Worm (Caenorhabditis elegans) whole organism, L3 larva: ENCODE results near the gene F18E9.7.

Source experiments
- R02D3.7 ChIP-seq: fragments of 150-350 bp; optimal IDR thresholded peaks from 2 replicates; lab custom pipeline; 2014; ENCODE audit warnings: missing biosample characterization, missing genetic modification characterization
- aly-2 ChIP-seq: fragments of 150-350 bp; optimal IDR thresholded peaks from 2 replicates; lab custom pipeline; 2014; ENCODE audit warnings: missing biosample characterization, missing genetic modification characterization
- ceh-16 ChIP-seq: sonication (generic microtip); optimal IDR thresholded peaks from 2 replicates; lab custom pipeline; 2017; ENCODE audit warnings: missing biosample characterization, missing genetic modification characterization
- ceh-28 ChIP-seq: fragments of 150-350 bp; optimal IDR thresholded peaks from 2 replicates; lab custom pipeline; 2014; ENCODE audit warnings: missing biosample characterization, missing genetic modification reagents, missing genetic modification characterization
- ceh-9 ChIP-seq: sonication (generic microtip); optimal IDR thresholded peaks from 2 replicates; lab custom pipeline; 2018; ENCODE audit warnings: missing biosample characterization, missing genetic modification characterization
- egl-27 ChIP-seq: sonication (generic microtip); optimal IDR thresholded peaks from 4 replicates; lab custom pipeline; 2017; ENCODE audit warnings: missing biosample characterization, missing genetic modification reagents, missing genetic modification characterization
- egl-5 ChIP-seq: fragments of 150-350 bp; optimal IDR thresholded peaks from 2 replicates; lab custom pipeline; 2017; ENCODE audit warnings: missing biosample characterization, missing genetic modification reagents, missing genetic modification characterization, inconsistent platforms
- elt-1 ChIP-seq: fragments of 150-350 bp; optimal IDR thresholded peaks from 2 replicates; lab custom pipeline; 2014; ENCODE audit warnings: missing biosample characterization, missing genetic modification characterization
- elt-2 ChIP-seq: sonication (generic microtip); optimal IDR thresholded peaks from 2 replicates; lab custom pipeline; 2016; ENCODE audit warnings: missing genetic modification reagents, mild to moderate bottlenecking, missing genetic modification characterization, missing compliant biosample characterization
- elt-3 ChIP-seq, 3 experiments: fragments of 150-350 bp in 1 of 3; sonication (generic microtip) in 2 of 3; optimal IDR thresholded peaks; 2 replicates in 2 of 3; 4 replicates in 1 of 3; lab custom pipeline; 2014 to 2017; ENCODE audit warnings: missing biosample characterization in 3 of 3, missing genetic modification characterization in 3 of 3
- eor-1 ChIP-seq, 2 experiments: fragments of 150-350 bp; optimal IDR thresholded peaks; 2 replicates each; lab custom pipeline; 2014 to 2018; ENCODE audit warnings: missing biosample characterization in 2 of 2, missing genetic modification characterization in 2 of 2
- fkh-10 ChIP-seq: sonication (generic microtip); optimal IDR thresholded peaks from 2 replicates; lab custom pipeline; 2017; ENCODE audit warnings: missing biosample characterization, missing genetic modification reagents, missing genetic modification characterization
- fkh-2 ChIP-seq: fragments of 150-350 bp; optimal IDR thresholded peaks from 2 replicates; lab custom pipeline; 2014; ENCODE audit warnings: missing biosample characterization, missing genetic modification reagents, missing genetic modification characterization
- hmg-11 ChIP-seq: sonication (generic microtip); optimal IDR thresholded peaks from 2 replicates; lab custom pipeline; 2016; ENCODE audit warnings: missing genetic modification characterization, missing compliant biosample characterization
- jun-1 ChIP-seq: fragments of 150-350 bp; optimal IDR thresholded peaks from 2 replicates; lab custom pipeline; 2014; ENCODE audit warnings: missing biosample characterization, missing genetic modification reagents, missing genetic modification characterization
- lin-15B ChIP-seq: fragments of 150-350 bp; optimal IDR thresholded peaks from 2 replicates; lab custom pipeline; 2014; ENCODE audit warnings: missing biosample characterization, missing genetic modification characterization
- lin-39 ChIP-seq: fragments of 150-350 bp; optimal IDR thresholded peaks from 2 replicates; lab custom pipeline; 2018; ENCODE audit warnings: missing biosample characterization, missing genetic modification reagents, missing genetic modification characterization
- lsy-12 ChIP-seq: sonication (generic microtip); optimal IDR thresholded peaks from 2 replicates; lab custom pipeline; 2016; ENCODE audit warnings: mild to moderate bottlenecking, missing genetic modification characterization, missing compliant biosample characterization
- mml-1 ChIP-seq: fragments of 150-350 bp; sonication (generic microtip); optimal IDR thresholded peaks from 3 replicates; lab custom pipeline; 2014; ENCODE audit warnings: missing biosample characterization, missing genetic modification characterization
- nfya-1 ChIP-seq: sonication (generic microtip); optimal IDR thresholded peaks from 2 replicates; lab custom pipeline; 2017; ENCODE audit warnings: missing genetic modification characterization, mild to moderate bottlenecking, missing compliant biosample characterization, antibody characterized with exemption, moderate library complexity; ENCODE audit not compliant: insufficient read depth
- nhr-23 ChIP-seq: fragments of 150-350 bp; optimal IDR thresholded peaks from 2 replicates; lab custom pipeline; 2014; ENCODE audit warnings: missing biosample characterization, missing genetic modification reagents, missing genetic modification characterization
- nhr-25 ChIP-seq: sonication (generic microtip); optimal IDR thresholded peaks from 2 replicates; lab custom pipeline; 2017; ENCODE audit warnings: missing biosample characterization, missing genetic modification characterization
- nhr-28 ChIP-seq: fragments of 150-350 bp; optimal IDR thresholded peaks from 2 replicates; lab custom pipeline; 2014; ENCODE audit warnings: missing biosample characterization, missing genetic modification characterization
- nhr-43 ChIP-seq: sonication (generic microtip); optimal IDR thresholded peaks from 2 replicates; lab custom pipeline; 2016; ENCODE audit warnings: mild to moderate bottlenecking, missing genetic modification characterization, missing compliant biosample characterization; ENCODE audit not compliant: poor library complexity, severe bottlenecking
- nhr-76 ChIP-seq: fragments of 150-350 bp; sonication (generic microtip); optimal IDR thresholded peaks from 5 replicates; lab custom pipeline; 2014; ENCODE audit warnings: missing biosample characterization, missing genetic modification characterization
- nhr-77 ChIP-seq: fragments of 150-350 bp; optimal IDR thresholded peaks from 2 replicates; lab custom pipeline; 2014; ENCODE audit warnings: missing biosample characterization, missing genetic modification characterization
- pha-4 ChIP-seq: fragments of 150-350 bp; optimal IDR thresholded peaks from 2 replicates; lab custom pipeline; 2014; ENCODE audit warnings: missing biosample characterization, missing genetic modification reagents, missing genetic modification characterization
- pqm-1 ChIP-seq: fragments of 150-350 bp; optimal IDR thresholded peaks from 2 replicates; lab custom pipeline; 2017; ENCODE audit warnings: missing biosample characterization, missing genetic modification characterization, inconsistent platforms
- sea-2 ChIP-seq: fragments of 150-350 bp; sonication (generic microtip); optimal IDR thresholded peaks from 4 replicates; lab custom pipeline; 2014; ENCODE audit warnings: missing biosample characterization, missing genetic modification reagents, missing genetic modification characterization
- skn-1 ChIP-seq: fragments of 150-350 bp; optimal IDR thresholded peaks from 2 replicates; lab custom pipeline; 2014; ENCODE audit warnings: missing biosample characterization, missing genetic modification characterization
- snpc-4 ChIP-seq: fragments of 150-350 bp; optimal IDR thresholded peaks from 2 replicates; lab custom pipeline; 2014; ENCODE audit warnings: missing biosample characterization, missing genetic modification characterization
- tbx-2 ChIP-seq: sonication (generic microtip); optimal IDR thresholded peaks from 2 replicates; lab custom pipeline; 2016; ENCODE audit warnings: mild to moderate bottlenecking, missing genetic modification characterization, missing compliant biosample characterization
- zag-1 ChIP-seq: fragments of 150-350 bp; optimal IDR thresholded peaks from 2 replicates; lab custom pipeline; 2014; ENCODE audit warnings: missing biosample characterization, missing genetic modification characterization
- ztf-11 ChIP-seq: fragments of 150-350 bp; optimal IDR thresholded peaks from 2 replicates; lab custom pipeline; 2014; ENCODE audit warnings: missing biosample characterization, missing genetic modification characterization

Gene F18E9.7

ce11 chrX:8605005-8605404, 7.5 kb upstream of the F18E9.7 start, which contains the start of the genes H35N09.2 and H35N09.1:
Gene H35N09.2 (minus strand): TSS chrX:8605058.
Gene H35N09.1 (plus strand): TSS chrX:8605339.
- TF ChIP-seq lin-39 (tag; lab: Kevin White, UChicago) (peak; percentile 36), nfya-1 (tag; lab: Kevin White, UChicago) (peak; percentile 47), skn-1 (tag; lab: Kevin White, UChicago) (no peak), sea-2 (GFP tag; lab: Kevin White, UChicago) (no peak), nhr-25 (tag; lab: Kevin White, UChicago) (peak; percentile 15), nhr-77 (no peak), elt-1 (tag; lab: Kevin White, UChicago) (no peak), elt-2 (peak; percentile 34), nhr-23 (tag; lab: Kevin White, UChicago) (peak; percentile 68), egl-5 (tag; lab: Kevin White, UChicago) (no peak), hmg-11 (tag; lab: Kevin White, UChicago) (peak; percentile 45), pqm-1 (tag; lab: Kevin White, UChicago) (no peak), egl-27 (tag; lab: Kevin White, UChicago) (no peak), fkh-2 (tag; lab: Kevin White, UChicago) (no peak), eor-1 (tag; optimal IDR thresholded peaks at IDR 0.05; lab: Kevin White, UChicago) (no peak), snpc-4 (tag; lab: Kevin White, UChicago) (no peak), nhr-28 (tag; lab: Kevin White, UChicago) (no peak), R02D3.7 (no peak), ceh-28 (tag; lab: Kevin White, UChicago) (peak; percentile 3), jun-1 (no peak), pha-4 (tag; lab: Kevin White, UChicago) (peak; percentile 89), nhr-76 (tag; lab: Kevin White, UChicago) (no peak)
- TF ChIP-seq, all 47 proteins: peak for 8

- TF ChIP-seq nhr-28 (tag; lab: Kevin White, UChicago) (no peak), elt-2 (peak; percentile 82), pqm-1 (tag; lab: Kevin White, UChicago) (peak; percentile 27), nhr-76 (tag; lab: Kevin White, UChicago) (no peak), sea-2 (GFP tag; lab: Kevin White, UChicago) (no peak), nfya-1 (tag; lab: Kevin White, UChicago) (no peak)
These were observed 6.6 kb upstream of the F18E9.7 start for ce11 chrX:8604160-8604559.

- TF ChIP-seq elt-3 (tag; optimal IDR thresholded peaks at IDR 0.05; lab: Kevin White, UChicago): no peak
- no peak for TF ChIP-seq aly-2 (tag; lab: Kevin White, UChicago)
- TF ChIP-seq pha-4 (tag; lab: Kevin White, UChicago): no peak
- no peak for TF ChIP-seq nhr-76 (tag; lab: Kevin White, UChicago)
- TF ChIP-seq lin-15B (tag; lab: Kevin White, UChicago): no peak
- no peak for TF ChIP-seq zag-1 (tag; lab: Kevin White, UChicago)
- no peak for TF ChIP-seq ztf-11 (tag; lab: Kevin White, UChicago)
- TF ChIP-seq mml-1 (tag; lab: Kevin White, UChicago): no peak
- TF ChIP-seq egl-27 (tag; lab: Kevin White, UChicago): no peak
- TF ChIP-seq egl-5 (tag; lab: Kevin White, UChicago): no peak
- TF ChIP-seq, all 47 proteins: peak for 0
These were observed 5.3 kb upstream of the F18E9.7 start for ce11 chrX:8602722-8603427.

ce11 chrX:8601235-8601634, 3.7 kb upstream of the F18E9.7 start, which contains the start of gene F18E9.1:
Gene F18E9.1 (plus strand): TSS chrX:8601535.
- TF ChIP-seq lsy-12: no peak
- TF ChIP-seq lin-15B (tag; lab: Kevin White, UChicago): no peak
- no peak for TF ChIP-seq tbx-2 (tag; lab: Kevin White, UChicago)
- no peak for TF ChIP-seq aly-2 (tag; lab: Kevin White, UChicago)
- TF ChIP-seq nhr-43 (tag; lab: Kevin White, UChicago): no peak
- TF ChIP-seq ceh-9 (tag; lab: Kevin White, UChicago): no peak
- no peak for TF ChIP-seq nhr-77
- TF ChIP-seq jun-1: no peak
- TF ChIP-seq nhr-23 (tag; lab: Kevin White, UChicago): no peak
- no peak for TF ChIP-seq ceh-28 (tag; lab: Kevin White, UChicago)
- TF ChIP-seq nhr-76 (tag; lab: Kevin White, UChicago): no peak
- TF ChIP-seq ceh-16 (tag; lab: Kevin White, UChicago): no peak
- TF ChIP-seq nhr-28 (tag; lab: Kevin White, UChicago): no peak
- no peak for TF ChIP-seq eor-1 (tag; optimal IDR thresholded peaks at IDR 0.05; lab: Kevin White, UChicago)
- no peak for TF ChIP-seq mml-1 (tag; lab: Kevin White, UChicago)
- no peak for TF ChIP-seq fkh-10 (GFP tag; lab: Kevin White, UChicago)
- TF ChIP-seq ztf-11 (tag; lab: Kevin White, UChicago): no peak
- TF ChIP-seq, all 47 proteins: peak for 0
